Worm (Caenorhabditis elegans) whole organism, L4 larva: ENCODE results near the gene F21H7.2.

ENCODE experiments used
- Y48G9A.11 ChIP-seq: fragments of 200-800 bp; sonication (Bioruptor generic); IDR thresholded peaks from 2 replicates; pipeline ENCODE4 v1.3.6; 2022; ENCODE audit warnings: missing genetic modification reagents, missing genetic modification characterization, missing compliant biosample characterization
- aha-1 ChIP-seq: fragments of 150-350 bp; peaks from one replicate; lab custom pipeline; 2014; ENCODE audit warnings: missing biosample characterization, missing genetic modification characterization
- daf-19 ChIP-seq: fragments of 200-800 bp; sonication (Bioruptor generic); conservative IDR thresholded peaks from 2 replicates; pipeline ENCODE4 v1.3.6; 2022; ENCODE audit warnings: missing genetic modification characterization, missing compliant biosample characterization
- dmd-8 ChIP-seq: fragments of 200-800 bp; sonication (Bioruptor generic); IDR thresholded peaks from 2 replicates; pipeline ENCODE4 v1.3.6; 2022; ENCODE audit warnings: missing genetic modification characterization, missing compliant biosample characterization
- dpl-1 ChIP-seq: fragments of 150-350 bp; optimal IDR thresholded peaks from 2 replicates; lab custom pipeline; 2014; ENCODE audit warnings: missing biosample characterization, missing genetic modification reagents, missing genetic modification characterization
- dve-1 ChIP-seq: sonication (generic microtip); optimal IDR thresholded peaks from 2 replicates; lab custom pipeline; 2017; ENCODE audit warnings: antibody characterized with exemption, mild to moderate bottlenecking, missing genetic modification characterization, missing compliant biosample characterization; ENCODE audit not compliant: insufficient read depth
- gei-8 ChIP-seq: fragments of 200-800 bp; sonication (Bioruptor generic); optimal IDR thresholded peaks from 2 replicates; lab custom pipeline; 2018; ENCODE audit warnings: mild to moderate bottlenecking, missing genetic modification characterization, missing compliant biosample characterization
- hif-1 ChIP-seq, 2 experiments: sonication (generic microtip); optimal IDR thresholded peaks; 2 replicates each; lab custom pipeline; 2016 to 2017; ENCODE audit warnings: missing compliant biosample characterization in 2 of 2, missing genetic modification characterization in 2 of 2, missing genetic modification reagents in 2 of 2, missing genotype in 2 of 2, mild to moderate bottlenecking in 1 of 2
- lin-1 ChIP-seq: fragments of 200-800 bp; sonication (Bioruptor generic); IDR thresholded peaks from 2 replicates; pipeline ENCODE4 v1.3.6; 2022; ENCODE audit warnings: missing genetic modification reagents, missing genetic modification characterization, missing compliant biosample characterization
- lin-15B ChIP-seq: fragments of 150-350 bp; sonication (generic microtip); optimal IDR thresholded peaks from 3 replicates; lab custom pipeline; 2014; ENCODE audit warnings: missing biosample characterization, missing genetic modification characterization
- lin-29 ChIP-seq: fragments of 200-800 bp; sonication (Bioruptor generic); IDR thresholded peaks from 2 replicates; pipeline ENCODE4 v1.3.6; 2022; ENCODE audit warnings: missing genetic modification reagents, missing genetic modification characterization, missing compliant biosample characterization
- lin-38 ChIP-seq: fragments of 200-800 bp; sonication (Bioruptor generic); IDR thresholded peaks from 2 replicates; pipeline ENCODE4 v1.3.6; 2022; ENCODE audit warnings: missing genetic modification reagents, missing genetic modification characterization, missing compliant biosample characterization
- lin-39 ChIP-seq: fragments of 150-350 bp; optimal IDR thresholded peaks from 2 replicates; lab custom pipeline; 2014; ENCODE audit warnings: missing biosample characterization, missing genetic modification reagents, missing genetic modification characterization
- madf-9 ChIP-seq: fragments of 200-800 bp; sonication (Bioruptor generic); conservative IDR thresholded peaks from 2 replicates; pipeline ENCODE4 v1.3.6; 2022; ENCODE audit warnings: missing genetic modification reagents, missing genetic modification characterization, missing compliant biosample characterization
- mdl-1 ChIP-seq, 2 experiments: fragments of 150-350 bp in 1 of 2; sonication (generic microtip) in 1 of 2; optimal IDR thresholded peaks; 2 replicates each; lab custom pipeline; 2014 to 2017; ENCODE audit warnings: missing biosample characterization in 2 of 2, missing genetic modification characterization in 2 of 2
- nhr-237 ChIP-seq: sonication (generic microtip); optimal IDR thresholded peaks from 2 replicates; lab custom pipeline; 2017; ENCODE audit warnings: missing biosample characterization, missing genetic modification characterization
- nhr-25 ChIP-seq: sonication (generic microtip); optimal IDR thresholded peaks from 2 replicates; lab custom pipeline; 2017; ENCODE audit warnings: missing genetic modification characterization, mild to moderate bottlenecking, missing compliant biosample characterization, antibody characterized with exemption, moderate library complexity, borderline replicate concordance; ENCODE audit not compliant: insufficient read depth
- nhr-77 ChIP-seq: fragments of 150-350 bp; optimal IDR thresholded peaks from 2 replicates; lab custom pipeline; 2014; ENCODE audit warnings: missing biosample characterization, missing genetic modification characterization
- php-3 ChIP-seq: fragments of 200-800 bp; sonication (Bioruptor generic); IDR thresholded peaks from 2 replicates; pipeline ENCODE4 v1.3.6; 2022; ENCODE audit warnings: missing genetic modification reagents, missing genetic modification characterization, missing compliant biosample characterization
- pqm-1 ChIP-seq: sonication (generic microtip); optimal IDR thresholded peaks from 2 replicates; lab custom pipeline; 2017; ENCODE audit warnings: missing biosample characterization, missing genetic modification characterization
- set-16 ChIP-seq: fragments of 200-800 bp; sonication (Bioruptor generic); IDR thresholded peaks from 2 replicates; pipeline ENCODE4 v1.3.6; 2022; ENCODE audit warnings: missing genetic modification reagents, missing genetic modification characterization, missing compliant biosample characterization
- snpc-1.2 ChIP-seq: fragments of 200-800 bp; sonication (Bioruptor generic); IDR thresholded peaks from 2 replicates; pipeline ENCODE4 v1.3.6; 2022; ENCODE audit warnings: missing genetic modification reagents, missing genetic modification characterization, missing compliant biosample characterization
- spr-3 ChIP-seq: fragments of 200-800 bp; sonication (Bioruptor generic); optimal IDR thresholded peaks from 2 replicates; lab custom pipeline; 2018; ENCODE audit warnings: mild to moderate bottlenecking, missing genetic modification characterization, missing compliant biosample characterization
- tra-1 ChIP-seq: fragments of 200-800 bp; sonication (Bioruptor generic); IDR thresholded peaks from 2 replicates; pipeline ENCODE4 v1.3.6; 2022; ENCODE audit warnings: missing genetic modification reagents, missing genetic modification characterization, missing compliant biosample characterization
- zag-1 ChIP-seq: fragments of 150-350 bp; optimal IDR thresholded peaks from 2 replicates; lab custom pipeline; 2014; ENCODE audit warnings: missing biosample characterization, missing genetic modification characterization
- zip-11 ChIP-seq: fragments of 200-800 bp; sonication (Bioruptor generic); IDR thresholded peaks from 2 replicates; pipeline ENCODE4 v1.3.6; 2022; ENCODE audit warnings: missing genetic modification characterization, missing compliant biosample characterization

The F21H7.2 gene

ce11 chrV:16182918-16183317 lies 46.9 kb downstream of the F21H7.2 start, which contains the start of gene srh-277:
TSS of gene srh-277 (plus strand) at chrV:16183218.
- TF ChIP-seq nhr-77 (tag; lab: Kevin White, UChicago), result no peak
- no peak for TF ChIP-seq lin-39 (tag; lab: Kevin White, UChicago)
- TF ChIP-seq tra-1 (GFP tag; lab: Robert Waterston, UW), result no peak
- no peak for TF ChIP-seq spr-3 (GFP tag; lab: Kevin White, UChicago)
- TF ChIP-seq pqm-1 (tag; lab: Kevin White, UChicago), result no peak
- TF ChIP-seq zip-11 (GFP tag; lab: Robert Waterston, UW), result no peak
- TF ChIP-seq, all 104 proteins: peak for 0

DNA sequence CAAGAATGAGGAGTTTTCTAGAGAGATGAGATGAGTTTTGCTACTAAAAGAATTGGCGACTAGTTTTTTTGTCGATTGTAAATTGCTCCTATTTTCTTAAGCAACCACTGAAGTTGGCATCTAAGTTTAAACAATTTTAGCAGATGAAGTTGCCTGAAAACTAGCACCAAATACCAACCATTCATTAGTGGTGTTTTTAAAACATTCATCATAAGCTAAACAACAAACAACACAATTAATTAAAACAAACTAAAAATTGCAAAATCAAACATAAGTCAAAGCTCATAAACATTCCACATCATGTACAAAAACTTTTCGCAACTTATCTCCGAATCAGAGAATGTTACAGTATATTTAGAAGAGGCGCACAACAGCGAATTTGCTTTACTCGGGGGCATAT lies 47.7 kb downstream of the F21H7.2 start, which contains the start of gene srz-13:
srz-13 (plus strand) TSS at position 301 of the 400 bp plus-strand sequence.
- no peak for TF ChIP-seq dpl-1 (GFP tag; lab: Kevin White, UChicago)
- TF ChIP-seq hif-1 (tag; optimal IDR thresholded peaks at IDR 0.05; lab: Kevin White, UChicago), result no peak
- no peak for TF ChIP-seq dve-1 (tag; lab: Kevin White, UChicago)
- TF ChIP-seq set-16 (GFP tag; lab: Robert Waterston, UW), result no peak
- TF ChIP-seq madf-9, result no peak

ce11 chrV:16180350-16180749 lies 49.4 kb downstream of the F21H7.2 start, which contains the start of gene str-106:
TSS of gene str-106 (plus strand) at chrV:16180650.
- TF ChIP-seq tra-1 (GFP tag; lab: Robert Waterston, UW) (no peak), nhr-237 (tag; lab: Kevin White, UChicago) (no peak), php-3 (GFP tag; lab: Robert Waterston, UW) (no peak), pqm-1 (tag; lab: Kevin White, UChicago) (no peak), mdl-1 (tag; optimal IDR thresholded peaks at IDR 0.05; lab: Kevin White, UChicago) (no peak), nhr-25 (tag; lab: Kevin White, UChicago) (no peak), dmd-8 (GFP tag; lab: Robert Waterston, UW) (no peak), daf-19 (GFP tag; lab: Robert Waterston, UW) (no peak), zag-1 (tag; lab: Kevin White, UChicago) (no peak), lin-38 (GFP tag; lab: Robert Waterston, UW) (no peak), hif-1 (tag; optimal IDR thresholded peaks at IDR 0.05; lab: Kevin White, UChicago) (no peak), lin-15B (tag; lab: Kevin White, UChicago) (no peak), snpc-1.2 (GFP tag; lab: Robert Waterston, UW) (no peak), aha-1 (tag; lab: Kevin White, UChicago) (no peak), dpl-1 (GFP tag; lab: Kevin White, UChicago) (no peak), Y48G9A.11 (GFP tag; lab: Robert Waterston, UW) (no peak), lin-1 (GFP tag; lab: Robert Waterston, UW) (no peak), gei-8 (no peak), spr-3 (GFP tag; lab: Kevin White, UChicago) (no peak), lin-29 (GFP tag; lab: Robert Waterston, UW) (no peak)
- TF ChIP-seq, all 104 proteins: peak for 0
